Worm (Caenorhabditis elegans) whole organism, young adult: ENCODE measurements around the gene nhr-99.

ENCODE experiments used
- B0019.2 ChIP-seq: fragments of 200-800 bp; sonication (Bioruptor generic); conservative IDR thresholded peaks from 2 replicates; pipeline ENCODE4 v1.3.6; 2022; ENCODE audit warnings: missing genetic modification reagents, missing genetic modification characterization, missing compliant biosample characterization
- B0336.3 ChIP-seq: fragments of 200-800 bp; sonication (Bioruptor generic); IDR thresholded peaks from 2 replicates; pipeline ENCODE4 v1.3.6; 2022; ENCODE audit warnings: missing genetic modification characterization, missing compliant biosample characterization
- F22D6.2 ChIP-seq: sonication (generic microtip); optimal IDR thresholded peaks from 2 replicates; lab custom pipeline; 2016; ENCODE audit warnings: mild to moderate bottlenecking, missing genetic modification characterization, missing compliant biosample characterization
- F33H1.4 ChIP-seq: fragments of 200-800 bp; sonication (Bioruptor generic); IDR thresholded peaks from 2 replicates; pipeline ENCODE4 v1.3.6; 2022; ENCODE audit warnings: missing genetic modification reagents, missing genetic modification characterization, missing compliant biosample characterization
- F52B5.7 ChIP-seq: sonication (generic microtip); optimal IDR thresholded peaks from 2 replicates; lab custom pipeline; 2016; ENCODE audit warnings: mild to moderate bottlenecking, missing genetic modification characterization, missing compliant biosample characterization
- F57A8.1 ChIP-seq: fragments of 200-800 bp; sonication (Bioruptor generic); optimal IDR thresholded peaks from 2 replicates; lab custom pipeline; 2018; ENCODE audit warnings: mild to moderate bottlenecking, missing genetic modification characterization, moderate library complexity, missing compliant biosample characterization
- K12H6.12 ChIP-seq: fragments of 200-800 bp; sonication (Bioruptor generic); optimal IDR thresholded peaks from 2 replicates; lab custom pipeline; 2018; ENCODE audit warnings: mild to moderate bottlenecking, missing genetic modification characterization, missing compliant biosample characterization
- T07F8.4 ChIP-seq: sonication (generic microtip); optimal IDR thresholded peaks from 2 replicates; lab custom pipeline; 2016; ENCODE audit warnings: mild to moderate bottlenecking, missing genetic modification characterization, moderate library complexity, missing compliant biosample characterization
- Y79H2A.3 ChIP-seq: fragments of 200-800 bp; sonication (Bioruptor generic); conservative IDR thresholded peaks from 2 replicates; pipeline ENCODE4 v1.3.6; 2022; ENCODE audit warnings: missing genetic modification reagents, missing genetic modification characterization, missing compliant biosample characterization
- akir-1 ChIP-seq: fragments of 200-800 bp; sonication (Bioruptor generic); optimal IDR thresholded peaks from 2 replicates; lab custom pipeline; 2018; ENCODE audit warnings: mild to moderate bottlenecking, missing genetic modification characterization, moderate library complexity, missing compliant biosample characterization
- athp-1 ChIP-seq: sonication (generic microtip); optimal IDR thresholded peaks from 2 replicates; lab custom pipeline; 2017; ENCODE audit warnings: mild to moderate bottlenecking, missing genetic modification characterization, missing compliant biosample characterization
- attf-3 ChIP-seq: fragments of 200-800 bp; sonication (Bioruptor generic); conservative IDR thresholded peaks from 2 replicates; pipeline ENCODE4 v1.3.6; 2022; ENCODE audit warnings: missing genetic modification reagents, missing genetic modification characterization, missing compliant biosample characterization
- attf-5 ChIP-seq: fragments of 200-800 bp; sonication (Bioruptor generic); optimal IDR thresholded peaks from 2 replicates; lab custom pipeline; 2018; ENCODE audit warnings: mild to moderate bottlenecking, missing genetic modification characterization, missing compliant biosample characterization
- cebp-1 ChIP-seq, 2 experiments: fragments of 200-800 bp in 1 of 2; sonication (Bioruptor generic) in 1 of 2; sonication (generic microtip) in 1 of 2; IDR thresholded peaks in 1 of 2; optimal IDR thresholded peaks in 1 of 2; 2 replicates each; pipeline versions ENCODE4 v1.3.6 to Lab custom; 2017 to 2022; ENCODE audit warnings: missing compliant biosample characterization in 2 of 2, missing genetic modification characterization in 2 of 2, mild to moderate bottlenecking in 1 of 2, missing genetic modification reagents in 1 of 2, moderate library complexity in 1 of 2
- egrh-3 ChIP-seq: fragments of 200-800 bp; sonication (Bioruptor generic); IDR thresholded peaks from 2 replicates; pipeline ENCODE4 v1.3.6; 2022; ENCODE audit warnings: missing genetic modification reagents, missing genetic modification characterization, missing compliant biosample characterization
- him-1 ChIP-seq: sonication (generic microtip); optimal IDR thresholded peaks from 2 replicates; lab custom pipeline; 2016; ENCODE audit warnings: missing genotype, missing genetic modification reagents, missing genetic modification characterization, missing compliant biosample characterization
- hlh-12 ChIP-seq: sonication (generic microtip); optimal IDR thresholded peaks from 2 replicates; lab custom pipeline; 2016; ENCODE audit warnings: missing genetic modification characterization, missing compliant biosample characterization
- hmg-1.2 ChIP-seq: fragments of 200-800 bp; sonication (Bioruptor generic); IDR thresholded peaks from 2 replicates; pipeline ENCODE4 v1.3.6; 2022; ENCODE audit warnings: missing genetic modification reagents, missing genetic modification characterization, missing compliant biosample characterization
- hrde-1 ChIP-seq: sonication (generic microtip); optimal IDR thresholded peaks from 2 replicates; lab custom pipeline; 2016; ENCODE audit warnings: missing genetic modification characterization, mild to moderate bottlenecking, missing compliant biosample characterization, moderate library complexity, missing genotype, missing genetic modification reagents, borderline replicate concordance
- let-607 ChIP-seq, 2 experiments: fragments of 200-800 bp in 1 of 2; sonication (Bioruptor generic) in 1 of 2; sonication (generic microtip) in 1 of 2; optimal IDR thresholded peaks; 2 replicates each; lab custom pipeline; 2016 to 2018; ENCODE audit warnings: mild to moderate bottlenecking in 2 of 2, missing compliant biosample characterization in 2 of 2, missing genetic modification characterization in 2 of 2, moderate library complexity in 2 of 2, missing genotype in 1 of 2
- lin-26 ChIP-seq: fragments of 200-800 bp; sonication (Bioruptor generic); IDR thresholded peaks from 2 replicates; pipeline ENCODE4 v1.3.6; 2022; ENCODE audit warnings: missing genetic modification reagents, missing genetic modification characterization, missing compliant biosample characterization
- lin-35 ChIP-seq, 3 experiments: fragments of 150-350 bp in 2 of 3; sonication (generic microtip) in 1 of 3; optimal IDR thresholded peaks; 2 replicates each; lab custom pipeline; 2014 to 2018; ENCODE audit warnings: missing biosample characterization in 3 of 3, missing genetic modification characterization in 3 of 3, missing genetic modification reagents in 3 of 3
- lin-54 ChIP-seq: fragments of 200-800 bp; sonication (Bioruptor generic); optimal IDR thresholded peaks from 2 replicates; lab custom pipeline; 2018; ENCODE audit warnings: mild to moderate bottlenecking, missing genetic modification characterization, missing compliant biosample characterization
- mxl-1 ChIP-seq: sonication (generic microtip); optimal IDR thresholded peaks from 2 replicates; lab custom pipeline; 2016; ENCODE audit warnings: missing genetic modification characterization, missing compliant biosample characterization
- nfya-1 ChIP-seq: sonication (generic microtip); optimal IDR thresholded peaks from 2 replicates; lab custom pipeline; 2017; ENCODE audit warnings: antibody characterized with exemption, missing compliant biosample characterization, missing genetic modification characterization, borderline replicate concordance; ENCODE audit not compliant: insufficient read depth
- rcor-1 ChIP-seq: fragments of 200-800 bp; sonication (Bioruptor generic); IDR thresholded peaks from 2 replicates; pipeline ENCODE4 v1.3.6; 2022; ENCODE audit warnings: missing genetic modification reagents, missing genetic modification characterization, missing compliant biosample characterization
- sdz-38 ChIP-seq: sonication (generic microtip); optimal IDR thresholded peaks from 2 replicates; lab custom pipeline; 2016; ENCODE audit warnings: missing genotype, missing genetic modification characterization, missing compliant biosample characterization
- snpc-1.1 ChIP-seq: sonication (generic microtip); optimal IDR thresholded peaks from 2 replicates; lab custom pipeline; 2017; ENCODE audit warnings: missing genetic modification characterization, mild to moderate bottlenecking, missing compliant biosample characterization, antibody characterized with exemption, moderate library complexity, missing genotype, missing genetic modification reagents; ENCODE audit not compliant: insufficient read depth
- tlf-1 ChIP-seq: fragments of 200-800 bp; sonication (Bioruptor generic); optimal IDR thresholded peaks from 2 replicates; lab custom pipeline; 2018; ENCODE audit warnings: mild to moderate bottlenecking, missing genetic modification characterization, missing compliant biosample characterization
- unc-62 ChIP-seq: fragments of 150-350 bp; optimal IDR thresholded peaks from 2 replicates; lab custom pipeline; 2014; ENCODE audit warnings: missing biosample characterization, missing genetic modification reagents, missing genetic modification characterization
- zfh-2 ChIP-seq: fragments of 200-800 bp; sonication (Bioruptor generic); conservative IDR thresholded peaks from 2 replicates; pipeline ENCODE4 v1.3.6; 2022; ENCODE audit warnings: missing genetic modification reagents, missing genetic modification characterization, missing compliant biosample characterization
- zim-3 ChIP-seq: sonication (generic microtip); optimal IDR thresholded peaks from 2 replicates; lab custom pipeline; 2017; ENCODE audit warnings: mild to moderate bottlenecking, missing genetic modification characterization, moderate library complexity, missing compliant biosample characterization
- ztf-26 ChIP-seq: sonication (generic microtip); optimal IDR thresholded peaks from 2 replicates; lab custom pipeline; 2017; ENCODE audit warnings: missing genetic modification characterization, missing compliant biosample characterization

The nhr-99 gene

ce11 chrV:440923-441322, 33.7 kb upstream of the nhr-99 start, which contains the start of gene B0554.7 (continued):
- TF ChIP-seq akir-1 (no peak), snpc-1.1 (tag; lab: Kevin White, UChicago) (no peak)

DNA sequence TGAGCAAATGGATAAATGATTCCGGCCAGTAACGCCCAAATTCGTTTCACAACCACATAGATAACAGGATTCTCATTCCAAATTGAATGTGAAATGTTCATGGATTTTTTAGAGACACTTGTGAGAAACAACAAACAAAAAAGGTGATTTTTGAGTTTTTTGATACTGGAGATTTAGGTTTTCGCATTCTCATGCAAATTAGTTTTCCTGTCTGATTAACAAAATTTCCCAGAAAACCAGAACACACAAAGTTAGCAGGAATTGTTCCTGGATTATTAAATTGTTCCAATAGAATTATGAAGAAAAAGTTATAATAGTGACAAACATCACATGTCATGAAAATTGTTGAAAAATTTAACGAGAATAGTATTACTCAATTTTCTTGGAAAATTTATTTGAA, 31.4 kb upstream of the nhr-99 start, which contains the start of gene srh-33:
TSS of gene srh-33 (minus strand) at position 101 of the 400 bp plus-strand sequence.
- no peak for TF ChIP-seq sdz-38 (tag; lab: Kevin White, UChicago)
- TF ChIP-seq let-607 (tag; optimal IDR thresholded peaks at IDR 0.05; lab: Kevin White, UChicago) = no peak
- TF ChIP-seq nfya-1 (tag; lab: Kevin White, UChicago) = no peak
- TF ChIP-seq lin-54 (GFP tag; lab: Kevin White, UChicago) = no peak
- TF ChIP-seq T07F8.4 (tag; lab: Kevin White, UChicago) = no peak
- no peak for TF ChIP-seq B0336.3 (GFP tag; lab: Robert Waterston, UW)
- no peak for TF ChIP-seq ztf-26 (tag; lab: Kevin White, UChicago)
- TF ChIP-seq rcor-1 (GFP tag; lab: Robert Waterston, UW) = no peak
- TF ChIP-seq hlh-12 (tag; lab: Kevin White, UChicago) = no peak
- TF ChIP-seq F33H1.4 (GFP tag; lab: Robert Waterston, UW) = no peak
- TF ChIP-seq mxl-1 (tag; lab: Kevin White, UChicago) = no peak

DNA sequence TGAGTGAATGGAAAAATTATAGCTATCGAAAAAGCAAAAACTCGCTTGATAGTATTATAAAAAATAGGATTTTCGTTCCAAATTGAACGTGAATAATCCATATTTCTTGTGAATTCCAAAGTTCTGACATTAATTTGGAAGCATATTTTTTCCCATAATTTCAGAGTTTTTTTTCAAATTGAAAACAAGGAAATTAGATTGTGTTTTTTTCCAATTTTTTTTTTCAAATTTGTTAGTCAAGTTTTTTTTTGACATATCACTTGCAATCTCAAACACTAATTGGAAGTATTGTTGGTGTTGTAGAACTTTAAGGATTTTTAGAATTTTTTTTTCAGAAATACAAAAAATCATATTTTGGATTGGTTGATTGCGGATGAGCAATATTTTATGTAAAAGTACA, 28.0 kb upstream of the nhr-99 start, which contains the start of gene srh-34:
TSS of gene srh-34 (minus strand) at position 101 of the 400 bp plus-strand sequence.
- TF ChIP-seq K12H6.12 (no peak), Y79H2A.3 (GFP tag; lab: Robert Waterston, UW) (no peak), B0019.2 (GFP tag; lab: Robert Waterston, UW) (no peak), lin-35 (GFP tag; optimal IDR thresholded peaks at IDR 0.05; lab: Kevin White, UChicago) (no peak), hmg-1.2 (no peak), F22D6.2 (tag; lab: Kevin White, UChicago) (no peak), F57A8.1 (GFP tag; lab: Kevin White, UChicago) (no peak), athp-1 (tag; lab: Kevin White, UChicago) (no peak), tlf-1 (GFP tag; lab: Kevin White, UChicago) (no peak), zim-3 (tag; lab: Kevin White, UChicago) (no peak), attf-3 (GFP tag; lab: Robert Waterston, UW) (no peak), F52B5.7 (tag; lab: Kevin White, UChicago) (no peak), attf-5 (GFP tag; lab: Kevin White, UChicago) (no peak), egrh-3 (no peak), unc-62 (no peak), him-1 (tag; lab: Kevin White, UChicago) (no peak)

ce11 chrV:446988-447387, 27.6 kb upstream of the nhr-99 start:
- TF ChIP-seq egrh-3 (no peak), hrde-1 (no peak), lin-26 (GFP tag; lab: Robert Waterston, UW) (0 out of 2 replicates have a peak, but pooled peaks have one; percentile 39), cebp-1 (GFP tag; IDR thresholded peaks at IDR 0.05; lab: Robert Waterston, UW) (no peak), cebp-1 (tag; optimal IDR thresholded peaks at IDR 0.05; lab: Kevin White, UChicago) (no peak), zfh-2 (peak; percentile 72)
